Fruit fly (Drosophila melanogaster): Measurements from ENCODE around the gene Srrm1.

Srrm1 gene

DNA sequence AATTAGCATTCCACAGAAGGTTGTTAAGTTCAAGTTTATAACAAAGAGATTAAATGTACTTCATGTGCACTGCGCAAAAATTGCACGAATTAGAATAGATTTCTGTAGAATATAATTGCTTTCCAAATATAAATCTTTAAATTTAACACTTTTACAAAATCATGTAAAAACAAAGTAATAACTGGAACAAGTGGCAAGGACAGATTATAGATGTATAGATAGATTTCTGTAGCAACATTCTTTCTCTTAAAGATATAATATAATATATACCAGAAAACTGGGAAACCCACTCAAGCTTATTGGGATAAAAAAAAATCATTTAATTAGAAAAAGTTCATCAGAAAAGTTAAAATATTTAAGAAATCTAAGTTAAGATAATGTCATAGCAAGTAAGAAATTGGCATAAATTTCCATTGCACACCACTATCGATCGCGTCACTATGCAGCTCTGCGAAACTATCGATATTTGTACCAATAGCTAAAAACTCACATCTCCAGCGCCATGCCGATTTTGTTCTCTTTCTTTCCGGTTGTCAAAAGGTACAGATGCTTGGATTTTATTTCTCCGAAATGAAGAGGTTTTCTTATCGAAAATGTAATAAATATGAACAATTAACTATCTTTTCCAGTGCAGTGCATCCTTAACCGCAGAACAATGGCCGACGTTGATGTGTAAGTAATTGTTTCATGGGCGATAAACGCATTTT, 13.6 kb upstream of the Srrm1 start, which contains the start of gene RpS12 (continued):
- peak; percentile 82 for TF ChIP-seq CG17186 (GFP tag; optimal IDR thresholded peaks at IDR 0.05)
- TF ChIP-seq CG13123 (GFP tag; optimal IDR thresholded peaks at IDR 0.05), result peak; percentile 57
- TF ChIP-seq CG9437 (GFP tag; optimal IDR thresholded peaks at IDR 0.05), result peak; percentile 47
- peak; percentile 56 for TF ChIP-seq CG15601 (tag; optimal IDR thresholded peaks at IDR 0.05)
- no peak for TF ChIP-seq Gsc (GFP tag; IDR thresholded peaks at IDR 0.05)
- TF ChIP-seq tin (GFP tag; optimal IDR thresholded peaks at IDR 0.05), result peak; percentile 76
- TF ChIP-seq BEAF-32 (GFP tag; optimal IDR thresholded peaks at IDR 0.05), result peak; percentile 86
- TF ChIP-seq Oli (tag; optimal IDR thresholded peaks at IDR 0.05), result peak; percentile 60
- TF ChIP-seq da (GFP tag; optimal IDR thresholded peaks at IDR 0.05), result peak; percentile 61
- peak; percentile 80 for TF ChIP-seq CG10654 (GFP tag; optimal IDR thresholded peaks at IDR 0.05)
- no peak for TF ChIP-seq GATAe (GFP tag; conservative IDR thresholded peaks at IDR 0.05)
- peak; percentile 43 for TF ChIP-seq CG2712 (tag; optimal IDR thresholded peaks at IDR 0.05)
- peak; percentile 83 for TF ChIP-seq slbo (GFP tag; IDR thresholded peaks at IDR 0.05)
- peak; percentile 65 for TF ChIP-seq slou (GFP tag; optimal IDR thresholded peaks at IDR 0.05)
- peak; percentile 48 for TF ChIP-seq az2 (GFP tag; optimal IDR thresholded peaks at IDR 0.05)
- peak; percentile 58 for TF ChIP-seq tap (tag; optimal IDR thresholded peaks at IDR 0.05)
- TF ChIP-seq bcd (GFP tag; optimal IDR thresholded peaks at IDR 0.05), result peak; percentile 86
- TF ChIP-seq vnd (GFP tag; IDR thresholded peaks at IDR 0.05; ENCODE audit: partially characterized antibody), result peak; percentile 77
- TF ChIP-seq CG15514 (GFP tag; optimal IDR thresholded peaks at IDR 0.05), result peak; percentile 87
- TF ChIP-seq ara (GFP tag; IDR thresholded peaks at IDR 0.05), result 0 out of 2 replicates have a peak, but pooled peaks have one; percentile 3
- peak; percentile 58 for TF ChIP-seq CG3407 (GFP tag; optimal IDR thresholded peaks at IDR 0.05)
- TF ChIP-seq dmrt11E (tag; optimal IDR thresholded peaks at IDR 0.05), result peak; percentile 65
- TF ChIP-seq Lim3 (GFP tag; IDR thresholded peaks at IDR 0.05), result no peak
- TF ChIP-seq CG16779 (GFP tag; IDR thresholded peaks at IDR 0.05), result peak; percentile 69
- peak; percentile 58 for TF ChIP-seq sisA (GFP tag; IDR thresholded peaks at IDR 0.05)
- TF ChIP-seq psq (GFP tag; optimal IDR thresholded peaks at IDR 0.05), result no peak
- TF ChIP-seq CG30431 (GFP tag; optimal IDR thresholded peaks at IDR 0.05), result peak; percentile 63
- TF ChIP-seq CG32767 (GFP tag; IDR thresholded peaks at IDR 0.05), result 0 out of 2 replicates have a peak, but pooled peaks have one; percentile 31
- TF ChIP-seq CG4707 (GFP tag; optimal IDR thresholded peaks at IDR 0.05), result peak; percentile 80
- peak; percentile 68 for TF ChIP-seq CG4424 (GFP tag; optimal IDR thresholded peaks at IDR 0.05)
- peak; percentile 78 for TF ChIP-seq Dad (GFP tag; optimal IDR thresholded peaks at IDR 0.05)
- peak; percentile 99 for TF ChIP-seq Ets65A (GFP tag)
- TF ChIP-seq crol (GFP tag; IDR thresholded peaks at IDR 0.05), result no peak
- TF ChIP-seq Doc2 (GFP tag; IDR thresholded peaks at IDR 0.05), result no peak
- TF ChIP-seq zfh1 (GFP tag; IDR thresholded peaks at IDR 0.05), result peak; percentile 81
- peak; percentile 37 for TF ChIP-seq CG5180 (GFP tag; optimal IDR thresholded peaks at IDR 0.05)
- peak; percentile 91 for TF ChIP-seq Bgb (GFP tag; IDR thresholded peaks at IDR 0.05; ENCODE audit: partially characterized antibody)
- peak; percentile 56 for TF ChIP-seq nmo (GFP tag; optimal IDR thresholded peaks at IDR 0.05)
- TF ChIP-seq CG15696 (tag; optimal IDR thresholded peaks at IDR 0.05), result peak; percentile 35
- TF ChIP-seq CG14860 (GFP tag; IDR thresholded peaks at IDR 0.05; ENCODE audit: partially characterized antibody), result peak; percentile 49
- peak; percentile 34 for TF ChIP-seq CG33557 (GFP tag; optimal IDR thresholded peaks at IDR 0.05)
- TF ChIP-seq CG2129 (GFP tag; IDR thresholded peaks at IDR 0.05; ENCODE audit: partially characterized antibody), result peak; percentile 52
- peak; percentile 68 for TF ChIP-seq CG6854 (GFP tag; optimal IDR thresholded peaks at IDR 0.05)
- TF ChIP-seq zen2 (GFP tag; IDR thresholded peaks at IDR 0.05; ENCODE audit: partially characterized antibody), result peak; percentile 20; the same call in 1 of the 3 replicates
- TF ChIP-seq CG6175 (GFP tag; IDR thresholded peaks at IDR 0.05), result peak; percentile 62; the same call in 2 of the 3 replicates
- TF ChIP-seq CG16815 (GFP tag; optimal IDR thresholded peaks at IDR 0.05), result peak; percentile 11
- TF ChIP-seq ttk (GFP tag; IDR thresholded peaks at IDR 0.05), result peak; percentile 69
- peak; percentile 93 for TF ChIP-seq CG1603 (tag; optimal IDR thresholded peaks at IDR 0.05)
- TF ChIP-seq usp (GFP tag; optimal IDR thresholded peaks at IDR 0.05), result no peak
